Fruit fly (Drosophila melanogaster) Kc167 (cell line): ENCODE results near the gene CG4461.

Source experiments
- Myc ChIP-seq: fragments of >200 bp; optimal IDR thresholded peaks from 2 replicates; lab custom pipeline; 2017; ENCODE audit warnings: missing external identifiers
- Sin3A ChIP-seq: fragments of >200 bp; optimal IDR thresholded peaks from 2 replicates; lab custom pipeline; 2018; ENCODE audit warnings: missing external identifiers
- h ChIP-seq: fragments of >200 bp; optimal IDR thresholded peaks from 3 replicates; lab custom pipeline; 2018; ENCODE audit warnings: missing external identifiers
- insv ChIP-seq: fragments of >200 bp; optimal IDR thresholded peaks from 3 replicates; lab custom pipeline; 2018; ENCODE audit warnings: missing external identifiers
- psq ChIP-seq: fragments of >200 bp; optimal IDR thresholded peaks from 2 replicates; lab custom pipeline; 2017; ENCODE audit warnings: missing external identifiers
- ttk ChIP-seq: sonication (Bioruptor generic); optimal IDR thresholded peaks from 2 replicates; lab custom pipeline; 2017; ENCODE audit warnings: missing external identifiers

- TF ChIP-seq insv (lab: Kevin White, UChicago), result no peak
- TF ChIP-seq Myc (lab: Kevin White, UChicago), result no peak
- TF ChIP-seq ttk (lab: Kevin White, UChicago), result no peak
- no peak for TF ChIP-seq Sin3A
- no peak for TF ChIP-seq psq (lab: Kevin White, UChicago)
- TF ChIP-seq h (lab: Kevin White, UChicago), result no peak
Observed at dm6 chr3L:9381602-9382001, 6.4 kb downstream of the CG4461 start, which contains the start of gene Hsp23.
